Worm (Caenorhabditis elegans) whole organism, L1 larva: ENCODE measurements around the gene D2007.2.

Experiments used
- aly-2 ChIP-seq: fragments of 150-350 bp; optimal IDR thresholded peaks from 2 replicates; lab custom pipeline; 2014; ENCODE audit warnings: missing biosample characterization, missing genetic modification characterization
- ceh-63 ChIP-seq: fragments of 200-800 bp; sonication (Bioruptor generic); optimal IDR thresholded peaks from 2 replicates; lab custom pipeline; 2018; ENCODE audit warnings: mild to moderate bottlenecking, missing genetic modification characterization, missing compliant biosample characterization
- dsc-1 ChIP-seq: sonication (generic microtip); optimal IDR thresholded peaks from 2 replicates; lab custom pipeline; 2016; ENCODE audit warnings: mild to moderate bottlenecking, missing genetic modification characterization, missing compliant biosample characterization
- egl-27 ChIP-seq, 2 experiments: fragments of 150-350 bp in 1 of 2; sonication (generic microtip); optimal IDR thresholded peaks; 3 replicates each; lab custom pipeline; 2017 to 2018; ENCODE audit warnings: missing biosample characterization in 2 of 2, missing genetic modification characterization in 2 of 2, missing genetic modification reagents in 2 of 2
- fkh-10 ChIP-seq: sonication (generic microtip); optimal IDR thresholded peaks from 2 replicates; lab custom pipeline; 2017; ENCODE audit warnings: missing biosample characterization, missing genetic modification reagents, missing genetic modification characterization
- fkh-8 ChIP-seq: sonication (generic microtip); optimal IDR thresholded peaks from 2 replicates; lab custom pipeline; 2016; ENCODE audit warnings: mild to moderate bottlenecking, missing genetic modification characterization, missing compliant biosample characterization
- isw-1 ChIP-seq: fragments of 200-800 bp; sonication (Bioruptor generic); IDR thresholded peaks from 2 replicates; pipeline ENCODE4 v1.3.6; 2022; ENCODE audit warnings: missing genetic modification characterization, missing compliant biosample characterization
- mep-1 ChIP-seq: fragments of 150-350 bp; optimal IDR thresholded peaks from 2 replicates; lab custom pipeline; 2014; ENCODE audit warnings: missing biosample characterization, missing genetic modification characterization
- skn-1 ChIP-seq: fragments of 150-350 bp; optimal IDR thresholded peaks from 2 replicates; lab custom pipeline; 2014; ENCODE audit warnings: missing biosample characterization, missing genetic modification characterization
- snpc-4 ChIP-seq: fragments of 150-350 bp; optimal IDR thresholded peaks from 2 replicates; lab custom pipeline; 2014; ENCODE audit warnings: missing biosample characterization, missing genetic modification characterization
- tbx-2 ChIP-seq: sonication (generic microtip); optimal IDR thresholded peaks from 2 replicates; lab custom pipeline; 2016; ENCODE audit warnings: missing genetic modification characterization, missing compliant biosample characterization
- ztf-11 ChIP-seq, 2 experiments: sonication (generic microtip); optimal IDR thresholded peaks; 2 replicates each; lab custom pipeline; 2016 to 2017; ENCODE audit warnings: missing genetic modification characterization in 2 of 2, missing biosample characterization in 1 of 2, missing compliant biosample characterization in 1 of 2

- TF ChIP-seq egl-27 (tag; optimal IDR thresholded peaks at IDR 0.05; lab: Kevin White, UChicago) (no peak), dsc-1 (tag; lab: Kevin White, UChicago) (no peak), tbx-2 (tag; lab: Kevin White, UChicago) (no peak), skn-1 (no peak), isw-1 (GFP tag; lab: Robert Waterston, UW) (no peak), fkh-8 (no peak), aly-2 (tag; lab: Kevin White, UChicago) (no peak), mep-1 (peak; percentile 19), ceh-63 (GFP tag; lab: Kevin White, UChicago) (no peak), ztf-11 (tag; optimal IDR thresholded peaks at IDR 0.05; lab: Kevin White, UChicago) (no peak), fkh-10 (GFP tag; lab: Kevin White, UChicago) (no peak), snpc-4 (tag; lab: Kevin White, UChicago) (no peak)
Observed at ce11 chrIII:8100960-8101359, 47.8 kb upstream of the D2007.2 start, which contains the start of gene plk-1.
